Worm (Caenorhabditis elegans): ENCODE results near the gene C44B11.1.

C44B11.1 gene

ce11 chrIII:3191729-3192128 lies 36.7 kb downstream of the C44B11.1 start:
- TF ChIP-seq athp-1 (tag; optimal IDR thresholded peaks at IDR 0.05) (no peak), Y95B8A.8 (GFP tag; IDR thresholded peaks at IDR 0.05) (no peak), madf-6 (GFP tag; IDR thresholded peaks at IDR 0.05) (no peak), pbrm-1 (GFP tag; IDR thresholded peaks at IDR 0.05) (no peak), hrde-1 (tag; optimal IDR thresholded peaks at IDR 0.05; ENCODE audit: borderline replicate concordance) (no peak), rec-8 (tag; optimal IDR thresholded peaks at IDR 0.05) (peak in 1 of 2 experiments; percentile 34), F57A8.1 (GFP tag; optimal IDR thresholded peaks at IDR 0.05) (no peak), B0261.1 (tag; optimal IDR thresholded peaks at IDR 0.05) (peak; percentile 63), rpc-1 (optimal IDR thresholded peaks at IDR 0.05) (peak; percentile 47), rpc-1 (tag; optimal IDR thresholded peaks at IDR 0.05) (peak; percentile 76), nfya-2 (GFP tag; IDR thresholded peaks at IDR 0.05) (no peak), lin-26 (GFP tag; IDR thresholded peaks at IDR 0.05) (peak; percentile 33; the same call in 1 of the 2 replicates), madf-8 (GFP tag; conservative IDR thresholded peaks at IDR 0.05) (no peak), atf-7 (tag; optimal IDR thresholded peaks at IDR 0.05) (no peak), die-1 (tag; optimal IDR thresholded peaks at IDR 0.05) (no peak), ets-4 (GFP tag; optimal IDR thresholded peaks at IDR 0.05) (no peak), hmg-1.2 (GFP tag; IDR thresholded peaks at IDR 0.05) (0 out of 2 replicates have a peak, but pooled peaks have one; percentile 19), snpc-1.3 (tag; optimal IDR thresholded peaks at IDR 0.05; ENCODE audit: insufficient read depth) (no peak), tbp1 (GFP tag; optimal IDR thresholded peaks at IDR 0.05) (peak; percentile 83), nhr-27 (tag; optimal IDR thresholded peaks at IDR 0.05) (no peak)

ce11 chrIII:3192464-3192863 lies 37.4 kb downstream of the C44B11.1 start:
- TF ChIP-seq D2030.7 (GFP tag; IDR thresholded peaks at IDR 0.05) (0 out of 2 replicates have a peak, but pooled peaks have one; percentile 14), lin-26 (GFP tag; IDR thresholded peaks at IDR 0.05) (peak; percentile 57; the same call in 1 of the 2 replicates), hmg-1.2 (GFP tag; IDR thresholded peaks at IDR 0.05) (0 out of 2 replicates have a peak, but pooled peaks have one; percentile 7), attf-6 (GFP tag; IDR thresholded peaks at IDR 0.05) (0 out of 2 replicates have a peak, but pooled peaks have one; percentile 59), rcor-1 (GFP tag; IDR thresholded peaks at IDR 0.05) (0 out of 2 replicates have a peak, but pooled peaks have one; percentile 13), madf-6 (GFP tag; IDR thresholded peaks at IDR 0.05) (peak; percentile 22; the same call in 1 of the 2 replicates)

ce11 chrIII:3197904-3198303 lies 42.8 kb downstream of the C44B11.1 start:
- no peak for TF ChIP-seq attf-3 (GFP tag; conservative IDR thresholded peaks at IDR 0.05)
- TF ChIP-seq hmg-1.2 (GFP tag; IDR thresholded peaks at IDR 0.05) = peak; percentile 93
- TF ChIP-seq repo-1 (tag; optimal IDR thresholded peaks at IDR 0.05) = no peak
- TF ChIP-seq madf-6 (GFP tag; IDR thresholded peaks at IDR 0.05) = no peak
- TF ChIP-seq B0336.3 (GFP tag; IDR thresholded peaks at IDR 0.05) = no peak

- TF ChIP-seq nfya-1 (tag; optimal IDR thresholded peaks at IDR 0.05; ENCODE audit: borderline replicate concordance, insufficient read depth) (no peak), sdz-38 (tag; optimal IDR thresholded peaks at IDR 0.05) (no peak), mes-4 (tag; optimal IDR thresholded peaks at IDR 0.05) (no peak), lsl-1 (GFP tag; optimal IDR thresholded peaks at IDR 0.05) (no peak), hmg-20 (GFP tag; IDR thresholded peaks at IDR 0.05) (no peak), xnd-1 (tag; optimal IDR thresholded peaks at IDR 0.05) (no peak), athp-1 (tag; optimal IDR thresholded peaks at IDR 0.05) (no peak), zim-3 (tag; optimal IDR thresholded peaks at IDR 0.05) (no peak)
Observed at ce11 chrIII:3198307-3198706, 43.2 kb downstream of the C44B11.1 start, which contains the start of gene R148.7. Gene R148.7, minus strand, starts transcription at chrIII:3198407.

All from whole organism, young adult.